Fruit fly (Drosophila melanogaster) ovary, adult (tissue): ENCODE measurements around the gene ldd.

ENCODE experiments used
- CG17801 ChIP-seq: fragments of 200-800 bp; optimal IDR thresholded peaks from 2 replicates; lab custom pipeline; 2019; ENCODE audit warnings: missing biosample characterization, mild to moderate bottlenecking, missing genetic modification characterization, moderate library complexity; ENCODE audit not compliant: partially characterized antibody

Gene ldd

DNA sequence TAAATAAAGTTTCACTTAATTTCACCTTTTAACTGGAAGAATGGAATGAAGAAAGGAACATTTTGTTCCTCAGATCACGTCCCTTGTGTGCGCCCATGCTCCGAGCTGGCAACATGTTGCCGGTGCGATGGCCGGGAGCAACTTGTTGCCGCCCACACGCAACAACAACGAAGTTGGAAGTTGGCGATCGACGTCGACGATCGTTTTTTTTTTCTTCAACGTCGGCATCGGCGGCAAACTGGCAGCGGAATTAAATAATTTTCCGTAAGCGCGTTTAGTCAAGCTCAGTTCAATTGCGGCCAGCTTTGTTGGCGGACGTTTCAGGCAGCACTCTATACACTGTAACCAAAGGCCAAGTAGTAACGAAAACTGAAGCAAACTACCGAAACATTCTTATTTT lies at the start of gene ldd:
ldd (plus strand) TSS at position 136 of the 400 bp plus-strand sequence.
- TF ChIP-seq CG17801 (GFP tag; lab: Kevin White, UChicago), result no peak

DNA sequence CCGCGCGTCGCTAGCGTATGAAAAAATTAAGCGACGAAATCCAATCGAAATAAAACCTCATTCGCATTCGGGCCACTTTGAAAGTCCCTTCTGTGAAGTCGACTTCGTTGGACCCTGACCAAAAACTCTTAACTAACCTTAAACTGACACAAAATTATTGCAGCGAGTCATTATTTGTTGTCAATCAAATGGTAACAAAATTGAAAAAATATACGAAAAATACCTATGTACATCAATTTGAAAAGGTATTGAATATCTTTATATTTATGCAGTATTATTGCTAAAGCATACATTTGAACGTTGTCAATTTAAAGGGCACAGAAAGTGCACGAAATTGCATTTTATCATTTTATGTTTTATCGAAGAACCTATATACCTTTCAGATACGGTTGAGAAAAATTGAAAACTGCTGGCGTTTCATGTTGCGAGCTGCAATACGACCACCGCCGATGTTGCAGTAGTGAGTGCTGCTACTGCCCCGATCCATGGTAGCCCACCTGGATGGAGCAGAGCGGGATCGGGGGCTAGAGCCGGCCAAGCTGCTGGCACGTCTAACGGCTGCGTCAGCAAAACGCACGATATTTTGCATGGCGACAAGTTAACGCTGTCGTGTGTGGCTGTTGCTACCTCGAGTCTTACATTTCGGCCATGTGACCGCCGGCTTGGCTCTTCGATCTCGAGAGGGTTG lies 49.6 kb upstream of the ldd start:
- TF ChIP-seq CG17801 (GFP tag; lab: Kevin White, UChicago), result peak; percentile 18

DNA sequence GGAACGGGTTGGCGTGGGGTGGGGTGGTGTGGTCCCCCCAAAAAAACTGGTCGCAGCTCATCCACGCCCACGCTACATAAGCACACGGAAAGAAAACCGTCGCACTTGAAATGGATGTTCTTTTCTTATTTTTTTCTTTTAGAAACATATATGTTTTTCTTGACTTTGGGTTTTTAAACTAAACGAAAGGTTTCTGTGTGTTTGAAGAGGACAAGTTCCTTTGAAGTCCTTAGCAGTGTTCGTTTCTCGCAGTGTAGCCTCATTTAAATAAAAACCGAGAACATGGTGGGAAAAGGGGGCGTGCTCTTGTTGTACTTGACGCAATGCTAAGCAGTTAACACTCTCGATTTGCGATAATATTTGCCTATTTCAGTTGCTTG lies 49.1 kb upstream of the ldd start:
- TF ChIP-seq CG17801 (GFP tag; lab: Kevin White, UChicago), result peak; percentile 67

DNA sequence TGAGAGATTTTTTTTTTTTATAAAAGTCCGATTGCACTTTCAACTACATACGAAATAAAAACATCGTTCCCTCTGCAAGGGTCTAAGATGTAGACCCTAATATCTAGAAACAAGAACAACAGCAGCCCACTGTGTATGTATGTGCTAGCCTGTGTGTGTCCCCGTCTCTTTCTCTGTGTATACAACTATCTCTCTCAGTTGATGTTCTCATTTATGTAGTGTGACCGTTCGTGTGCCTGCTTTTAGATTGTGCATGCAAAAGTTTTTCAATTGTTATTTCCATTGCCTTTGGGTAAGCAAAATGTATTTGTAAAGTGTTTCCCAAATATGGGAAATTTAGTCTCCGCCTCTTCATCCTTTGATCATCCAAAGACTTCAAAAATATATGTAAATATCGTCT lies 43.1 kb upstream of the ldd start:
- TF ChIP-seq CG17801 (GFP tag; lab: Kevin White, UChicago), result no peak

DNA sequence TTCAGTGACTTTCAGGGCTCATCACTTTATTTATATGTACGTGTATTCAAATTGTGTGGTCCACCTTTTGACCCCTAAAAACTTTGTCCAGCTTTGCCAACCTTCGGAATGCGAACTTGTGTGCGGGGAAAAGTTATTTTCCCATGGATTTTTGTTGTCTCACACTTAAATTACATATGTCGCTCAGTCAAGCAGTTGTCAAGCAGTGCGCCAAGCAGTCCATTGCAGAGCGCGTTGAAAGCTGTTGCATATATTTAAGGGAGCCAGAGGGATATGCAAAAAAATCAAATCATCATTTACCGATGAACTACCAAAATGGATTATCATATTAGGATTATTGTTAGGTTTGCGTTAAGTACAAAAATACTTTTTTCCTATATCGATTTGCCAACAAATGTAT lies 40.2 kb upstream of the ldd start:
- TF ChIP-seq CG17801 (GFP tag; lab: Kevin White, UChicago), result no peak

DNA sequence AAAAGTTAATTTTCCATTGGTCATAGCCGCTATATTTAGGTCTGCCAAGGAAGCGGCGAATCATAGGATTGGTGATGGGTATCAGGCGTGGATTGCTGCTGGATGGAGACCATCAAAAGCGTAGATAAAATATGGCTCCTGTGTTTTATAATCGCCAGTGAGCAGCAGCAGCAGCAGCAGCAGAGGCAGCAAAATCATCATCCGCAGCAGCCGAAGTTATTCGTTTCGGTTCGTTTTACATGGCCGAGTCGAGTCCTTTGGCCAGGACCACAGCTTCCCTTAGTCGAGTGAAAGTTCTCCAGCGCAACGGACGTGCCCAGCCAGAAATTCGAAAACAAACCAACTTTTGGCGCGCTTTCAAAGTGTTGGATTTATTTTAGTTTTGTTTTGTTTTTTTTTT lies 29.9 kb upstream of the ldd start, which contains the start of gene stg1:
stg1 (plus strand) TSS at position 301 of the 400 bp plus-strand sequence.
- TF ChIP-seq CG17801 (GFP tag; lab: Kevin White, UChicago), result no peak

DNA sequence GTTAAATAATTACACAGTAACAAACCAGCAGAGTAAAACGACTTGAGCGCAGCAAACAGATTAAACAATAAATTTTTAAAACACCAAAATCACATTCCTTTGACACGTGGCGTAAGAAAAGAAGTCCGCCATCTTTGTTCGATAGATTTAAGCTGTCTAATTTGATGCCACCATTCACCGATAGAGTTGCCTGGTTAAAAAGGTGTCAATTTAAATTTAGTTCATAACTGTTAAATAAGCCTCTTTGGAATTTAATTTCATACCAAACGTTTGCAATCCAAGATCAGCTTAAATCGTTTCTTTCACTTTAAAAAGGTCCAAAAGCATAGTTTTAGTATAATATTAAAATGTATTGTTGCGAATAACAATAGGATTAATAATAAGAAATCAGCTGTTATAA lies 21.3 kb upstream of the ldd start, which contains the start of gene CG15446:
CG15446 (minus strand) TSS at position 101 of the 400 bp plus-strand sequence.
- no peak for TF ChIP-seq CG17801 (GFP tag; lab: Kevin White, UChicago)

DNA sequence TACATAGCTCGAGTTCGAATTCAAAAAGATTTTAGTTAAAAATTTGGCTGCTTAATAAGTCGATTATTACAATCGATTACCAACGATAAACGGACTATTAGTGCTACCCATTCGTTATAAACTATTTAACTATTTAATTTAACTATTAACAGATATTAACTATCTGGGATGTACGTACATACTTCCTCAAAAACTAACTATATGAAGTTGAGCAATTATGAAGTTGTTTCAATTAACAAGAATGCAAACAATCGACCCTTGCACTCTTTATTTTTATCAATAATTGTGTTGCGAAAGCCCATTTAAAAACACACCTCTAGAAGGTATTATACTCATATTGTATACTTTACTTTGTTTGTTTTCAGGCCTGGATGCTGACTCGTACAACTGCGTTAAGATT lies 17.2 kb upstream of the ldd start, which contains the start of gene CG1503:
CG1503 (minus strand) TSS at position 101 of the 400 bp plus-strand sequence.
- no peak for TF ChIP-seq CG17801 (GFP tag; lab: Kevin White, UChicago)

DNA sequence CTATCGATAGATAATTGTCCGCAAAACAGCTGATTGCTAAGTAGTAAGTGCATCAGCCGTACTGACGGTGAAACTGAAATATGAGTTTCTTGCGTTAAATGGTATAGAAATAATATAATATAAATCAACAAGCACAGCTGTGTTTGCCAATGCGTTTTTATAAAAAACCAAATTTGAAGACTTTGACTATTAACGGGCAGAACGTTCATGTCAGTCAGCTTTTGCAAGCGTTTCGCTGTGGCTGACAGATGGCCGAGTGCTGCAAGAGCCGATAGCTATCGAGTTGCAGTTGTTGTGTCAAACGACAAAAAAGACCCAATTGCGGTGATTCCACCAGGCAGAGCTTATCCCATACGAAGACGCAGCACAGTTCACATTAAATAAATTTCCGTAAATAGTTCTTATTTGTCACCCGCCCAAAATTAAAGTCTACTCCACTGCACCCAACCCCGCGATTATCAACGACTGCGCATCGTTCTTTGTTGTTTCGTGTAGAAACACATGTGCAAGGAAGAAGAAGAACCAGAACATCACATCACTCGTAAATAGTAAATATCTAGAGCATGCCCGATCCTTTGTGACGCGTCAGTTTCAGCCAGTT lies 6.5 kb upstream of the ldd start, which contains the start of the genes unc and CG15445:
unc (minus strand) TSS at position 51 of the 601 bp plus-strand sequence.
CG15445 (plus strand) TSS at position 296 of the 601 bp plus-strand sequence.
- TF ChIP-seq CG17801 (GFP tag; lab: Kevin White, UChicago), result peak; percentile 47

DNA sequence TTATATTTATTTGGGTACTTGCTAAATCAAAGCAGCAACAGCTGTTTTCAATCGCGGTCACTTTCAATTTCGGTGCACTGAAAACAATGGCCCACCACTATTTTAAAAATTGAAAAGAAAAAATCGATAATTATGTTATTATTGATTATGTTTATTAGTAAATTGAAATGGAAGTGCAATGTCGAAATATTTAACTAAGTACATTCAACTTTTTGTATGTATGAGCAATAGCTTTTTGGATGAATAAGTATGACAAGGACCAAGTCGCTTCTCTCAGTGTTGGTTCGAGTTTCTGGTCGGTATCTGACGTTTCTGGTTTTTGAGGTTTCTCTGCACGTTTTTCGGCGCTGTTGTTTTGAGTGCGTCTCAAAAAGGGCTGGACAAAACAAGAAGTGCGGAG lies 742 bp downstream of the ldd start:
- TF ChIP-seq CG17801 (GFP tag; lab: Kevin White, UChicago), result peak; percentile 84

DNA sequence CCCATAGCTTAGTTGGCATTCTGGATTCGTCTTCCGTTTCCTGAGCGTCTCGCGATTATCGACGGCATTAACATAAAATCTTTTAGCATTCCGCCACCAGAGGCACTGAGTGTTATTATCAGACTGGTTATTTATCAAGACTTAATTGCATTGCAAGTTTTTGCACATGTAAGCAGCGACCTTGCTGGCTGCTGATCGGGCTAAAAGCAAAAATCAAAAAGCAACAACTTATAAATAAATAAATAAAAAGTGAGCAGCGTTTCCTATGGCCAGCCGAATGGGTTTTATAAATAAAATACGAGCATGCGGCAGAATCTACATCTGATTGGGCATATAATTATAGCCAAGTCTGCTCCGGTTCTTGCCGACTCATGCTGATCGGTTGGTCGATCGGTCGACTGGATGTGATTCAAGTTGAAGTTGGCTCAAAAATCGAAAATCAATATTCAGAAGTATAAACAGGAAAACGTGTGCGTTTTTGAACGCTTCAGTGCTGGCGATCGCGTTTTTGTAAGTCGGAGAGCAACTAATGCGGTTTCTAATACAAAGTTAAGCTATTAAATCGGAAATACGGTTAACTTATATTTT lies 2.6 kb downstream of the ldd start:
- no peak for TF ChIP-seq CG17801 (GFP tag; lab: Kevin White, UChicago)

DNA sequence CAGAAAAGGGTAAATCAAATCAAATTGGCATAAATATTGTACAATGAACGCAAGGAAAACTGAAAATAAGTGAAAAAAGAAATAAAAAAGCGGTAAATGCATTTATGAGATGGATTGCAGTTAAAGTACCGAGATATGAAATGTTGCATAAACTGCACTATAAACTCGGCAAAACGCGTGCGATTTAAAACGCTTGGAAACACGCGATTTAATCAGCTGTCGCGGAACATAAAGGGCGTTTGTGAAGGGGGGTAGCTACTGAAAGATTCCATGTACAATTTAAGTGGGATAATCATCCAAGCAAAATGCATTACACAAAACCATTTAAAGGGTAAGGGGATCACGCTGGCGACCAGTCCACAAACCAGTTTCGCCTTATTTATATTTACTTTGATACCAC lies 3.4 kb downstream of the ldd start:
- no peak for TF ChIP-seq CG17801 (GFP tag; lab: Kevin White, UChicago)

DNA sequence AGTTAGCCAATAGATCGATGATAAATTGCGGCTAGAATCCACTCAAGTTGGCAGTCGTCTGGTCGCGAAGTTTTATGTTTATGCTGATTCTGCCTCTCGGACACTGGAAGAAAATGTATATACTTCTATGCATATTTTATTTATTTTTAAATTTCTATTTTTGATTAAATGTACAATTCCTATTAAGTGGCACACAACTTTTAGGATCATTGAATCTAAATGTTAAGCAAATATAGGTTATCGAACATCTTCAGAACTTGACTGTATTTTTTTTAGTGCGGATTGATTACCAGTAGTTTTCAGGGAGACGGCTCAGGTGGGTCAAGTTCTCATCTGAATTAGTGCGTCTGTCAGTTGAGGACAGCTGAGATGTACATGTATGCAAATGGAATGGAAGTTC lies 3.8 kb downstream of the ldd start:
- no peak for TF ChIP-seq CG17801 (GFP tag; lab: Kevin White, UChicago)

DNA sequence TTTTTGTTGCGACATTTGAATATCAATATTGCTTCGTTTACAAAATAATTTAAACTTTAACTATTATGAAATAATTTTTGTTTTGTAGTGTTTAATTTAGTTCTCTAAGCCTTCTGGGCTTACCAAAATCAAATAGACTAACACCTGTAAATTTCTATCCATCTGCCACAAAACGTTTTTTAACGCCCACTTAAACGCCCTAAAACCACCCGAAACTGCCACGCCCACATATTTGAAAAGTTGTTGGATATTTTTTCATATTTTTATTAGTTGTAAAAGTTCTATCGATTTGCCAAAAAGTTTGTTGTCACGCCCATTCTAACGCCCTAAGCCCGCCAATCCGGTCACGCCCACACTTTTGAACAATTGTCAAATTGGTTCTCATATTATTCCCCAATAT lies 23.5 kb downstream of the ldd start, which contains the start of gene CG45154:
CG45154 (minus strand) TSS at position 101 of the 400 bp plus-strand sequence.
- no peak for TF ChIP-seq CG17801 (GFP tag; lab: Kevin White, UChicago)
